Fruit fly (Drosophila melanogaster): Measurements from ENCODE around the gene CG9519.

dm6 chrX:14850069-14850468 lies 6.1 kb downstream of the CG9519 start:
- no peak for TF ChIP-seq Ets98B (GFP tag; IDR thresholded peaks at IDR 0.05)
- TF ChIP-seq CG15710 (tag; optimal IDR thresholded peaks at IDR 0.05), result no peak
- no peak for TF ChIP-seq CG4496 (GFP tag; IDR thresholded peaks at IDR 0.05)
- no peak for TF ChIP-seq gl (tag; optimal IDR thresholded peaks at IDR 0.05)
- no peak for TF ChIP-seq Pif1B (GFP tag; optimal IDR thresholded peaks at IDR 0.05)
- TF ChIP-seq fd96Ca (GFP tag; IDR thresholded peaks at IDR 0.05), result no peak
- TF ChIP-seq EcR (GFP tag; optimal IDR thresholded peaks at IDR 0.05), result no peak
- TF ChIP-seq CG32121 (GFP tag; IDR thresholded peaks at IDR 0.05), result no peak
- TF ChIP-seq Pif1A (GFP tag; optimal IDR thresholded peaks at IDR 0.05), result no peak
